Fruit fly (Drosophila melanogaster): Measurements from ENCODE around the gene CG33285.

CG33285 gene

dm6 chr3L:21040831-21041230 lies 48.0 kb downstream of the CG33285 start (continued):
- no peak for TF ChIP-seq CG10462 (GFP tag; optimal IDR thresholded peaks at IDR 0.05)
- TF ChIP-seq sug (tag; optimal IDR thresholded peaks at IDR 0.05): no peak
- TF ChIP-seq chinmo (GFP tag; IDR thresholded peaks at IDR 0.05; ENCODE audit: partially characterized antibody): peak; percentile 51; the same call in 1 of the 4 replicates
- TF ChIP-seq Atf6 (GFP tag; IDR thresholded peaks at IDR 0.05): no peak
- peak; percentile 51 for TF ChIP-seq slbo (GFP tag; IDR thresholded peaks at IDR 0.05)

All from whole organism, embryonic.